Worm (Caenorhabditis elegans) whole organism, young adult: Measurements from ENCODE around the gene srlf-12.
A peak's percentile ranks its signal among the peaks of the same experiment; 100 is the strongest.

Source experiments
- B0019.2 ChIP-seq: fragments of 200-800 bp; sonication (Bioruptor generic); conservative IDR thresholded peaks from 2 replicates; pipeline ENCODE4 v1.3.6; 2022; ENCODE audit warnings: missing genetic modification reagents, missing genetic modification characterization, missing compliant biosample characterization
- F33H1.4 ChIP-seq: fragments of 200-800 bp; sonication (Bioruptor generic); IDR thresholded peaks from 2 replicates; pipeline ENCODE4 v1.3.6; 2022; ENCODE audit warnings: missing genetic modification reagents, missing genetic modification characterization, missing compliant biosample characterization
- F57A8.1 ChIP-seq: fragments of 200-800 bp; sonication (Bioruptor generic); optimal IDR thresholded peaks from 2 replicates; lab custom pipeline; 2018; ENCODE audit warnings: mild to moderate bottlenecking, missing genetic modification characterization, moderate library complexity, missing compliant biosample characterization
- K12H6.12 ChIP-seq: fragments of 200-800 bp; sonication (Bioruptor generic); optimal IDR thresholded peaks from 2 replicates; lab custom pipeline; 2018; ENCODE audit warnings: mild to moderate bottlenecking, missing genetic modification characterization, missing compliant biosample characterization
- T07F8.4 ChIP-seq: sonication (generic microtip); optimal IDR thresholded peaks from 2 replicates; lab custom pipeline; 2016; ENCODE audit warnings: mild to moderate bottlenecking, missing genetic modification characterization, moderate library complexity, missing compliant biosample characterization
- T26A5.8 ChIP-seq: sonication (generic microtip); optimal IDR thresholded peaks from 2 replicates; lab custom pipeline; 2016; ENCODE audit warnings: missing genetic modification characterization, missing compliant biosample characterization
- Y79H2A.3 ChIP-seq: fragments of 200-800 bp; sonication (Bioruptor generic); conservative IDR thresholded peaks from 2 replicates; pipeline ENCODE4 v1.3.6; 2022; ENCODE audit warnings: missing genetic modification reagents, missing genetic modification characterization, missing compliant biosample characterization
- Y95B8A.8 ChIP-seq: fragments of 200-800 bp; sonication (Bioruptor generic); IDR thresholded peaks from 2 replicates; pipeline ENCODE4 v1.3.6; 2022; ENCODE audit warnings: missing genetic modification reagents, missing genetic modification characterization, missing compliant biosample characterization
- ama-1 ChIP-seq, 3 experiments: fragments of 150-350 bp in 1 of 3; sonication (generic microtip) in 2 of 3; optimal IDR thresholded peaks; 2 replicates each; lab custom pipeline; 2014 to 2018; ENCODE audit warnings: missing biosample characterization in 2 of 3, missing genetic modification characterization in 2 of 3, missing genetic modification reagents in 2 of 3
- aptf-2 ChIP-seq: fragments of 200-800 bp; sonication (Bioruptor generic); conservative IDR thresholded peaks from 2 replicates; pipeline ENCODE4 v1.3.6; 2022; ENCODE audit warnings: missing genetic modification reagents, missing genetic modification characterization, missing compliant biosample characterization
- athp-1 ChIP-seq: sonication (generic microtip); optimal IDR thresholded peaks from 2 replicates; lab custom pipeline; 2017; ENCODE audit warnings: mild to moderate bottlenecking, missing genetic modification characterization, missing compliant biosample characterization
- cebp-2 ChIP-seq: fragments of 200-800 bp; sonication (Bioruptor generic); IDR thresholded peaks from 2 replicates; pipeline ENCODE4 v1.3.6; 2022; ENCODE audit warnings: missing genetic modification characterization, missing compliant biosample characterization
- ceh-40 ChIP-seq: fragments of 200-800 bp; sonication (Bioruptor generic); IDR thresholded peaks from 2 replicates; pipeline ENCODE4 v1.3.6; 2022; ENCODE audit warnings: missing genetic modification characterization, missing compliant biosample characterization
- egl-18 ChIP-seq: fragments of 200-800 bp; sonication (Bioruptor generic); IDR thresholded peaks from 2 replicates; pipeline ENCODE4 v1.3.6; 2022; ENCODE audit warnings: missing genetic modification reagents, missing genetic modification characterization, missing compliant biosample characterization
- ekl-4 ChIP-seq: fragments of 200-800 bp; sonication (Bioruptor generic); IDR thresholded peaks from 2 replicates; pipeline ENCODE4 v1.3.6; 2022; ENCODE audit warnings: missing genetic modification reagents, missing genetic modification characterization, missing compliant biosample characterization
- ets-4 ChIP-seq: fragments of 200-800 bp; sonication (Bioruptor generic); optimal IDR thresholded peaks from 2 replicates; lab custom pipeline; 2018; ENCODE audit warnings: mild to moderate bottlenecking, missing genetic modification characterization, missing compliant biosample characterization
- fkh-3 ChIP-seq: sonication (generic microtip); optimal IDR thresholded peaks from 2 replicates; lab custom pipeline; 2016; ENCODE audit warnings: mild to moderate bottlenecking, missing genetic modification characterization, missing compliant biosample characterization
- hlh-26 ChIP-seq: fragments of 200-800 bp; sonication (Bioruptor generic); conservative IDR thresholded peaks from 2 replicates; pipeline ENCODE4 v1.3.6; 2022; ENCODE audit warnings: missing genetic modification reagents, missing genetic modification characterization, missing compliant biosample characterization
- hmg-1.2 ChIP-seq: fragments of 200-800 bp; sonication (Bioruptor generic); IDR thresholded peaks from 2 replicates; pipeline ENCODE4 v1.3.6; 2022; ENCODE audit warnings: missing genetic modification reagents, missing genetic modification characterization, missing compliant biosample characterization
- lag-1 ChIP-seq: fragments of 200-800 bp; sonication (Bioruptor generic); IDR thresholded peaks from 2 replicates; pipeline ENCODE4 v1.3.6; 2022; ENCODE audit warnings: missing genetic modification reagents, missing genetic modification characterization, missing compliant biosample characterization
- lsl-1 ChIP-seq: fragments of 200-800 bp; sonication (Bioruptor generic); optimal IDR thresholded peaks from 2 replicates; lab custom pipeline; 2018; ENCODE audit warnings: mild to moderate bottlenecking, missing genetic modification characterization, moderate library complexity, missing compliant biosample characterization
- lsy-27 ChIP-seq: sonication (generic microtip); optimal IDR thresholded peaks from 2 replicates; lab custom pipeline; 2017; ENCODE audit warnings: missing genetic modification characterization, mild to moderate bottlenecking, missing compliant biosample characterization, antibody characterized with exemption, missing genotype, borderline replicate concordance; ENCODE audit not compliant: insufficient read depth
- nfya-1 ChIP-seq: sonication (generic microtip); optimal IDR thresholded peaks from 2 replicates; lab custom pipeline; 2017; ENCODE audit warnings: antibody characterized with exemption, missing compliant biosample characterization, missing genetic modification characterization, borderline replicate concordance; ENCODE audit not compliant: insufficient read depth
- nfya-2 ChIP-seq: fragments of 200-800 bp; sonication (Bioruptor generic); IDR thresholded peaks from 2 replicates; pipeline ENCODE4 v1.3.6; 2022; ENCODE audit warnings: missing genetic modification reagents, missing genetic modification characterization, missing compliant biosample characterization
- nhr-179 ChIP-seq: sonication (generic microtip); optimal IDR thresholded peaks from 2 replicates; lab custom pipeline; 2016; ENCODE audit warnings: mild to moderate bottlenecking, missing genetic modification characterization, missing compliant biosample characterization
- nhr-80 ChIP-seq: sonication (generic microtip); optimal IDR thresholded peaks from 2 replicates; lab custom pipeline; 2016; ENCODE audit warnings: missing genetic modification characterization, missing compliant biosample characterization
- nhr-90 ChIP-seq: sonication (generic microtip); optimal IDR thresholded peaks from 2 replicates; lab custom pipeline; 2016; ENCODE audit warnings: missing genotype, mild to moderate bottlenecking, missing genetic modification characterization, missing compliant biosample characterization
- rec-8 ChIP-seq, 2 experiments: sonication (generic microtip); optimal IDR thresholded peaks; 2 replicates each; lab custom pipeline; 2016; ENCODE audit warnings: mild to moderate bottlenecking in 2 of 2, missing genetic modification characterization in 2 of 2, missing genetic modification reagents in 2 of 2, missing genotype in 2 of 2, missing biosample characterization in 1 of 2, missing compliant biosample characterization in 1 of 2, moderate library complexity in 1 of 2
- repo-1 ChIP-seq: sonication (generic microtip); optimal IDR thresholded peaks from 2 replicates; lab custom pipeline; 2017; ENCODE audit warnings: mild to moderate bottlenecking, missing genetic modification characterization, missing compliant biosample characterization
- snpc-1.1 ChIP-seq: sonication (generic microtip); optimal IDR thresholded peaks from 2 replicates; lab custom pipeline; 2017; ENCODE audit warnings: missing genetic modification characterization, mild to moderate bottlenecking, missing compliant biosample characterization, antibody characterized with exemption, moderate library complexity, missing genotype, missing genetic modification reagents; ENCODE audit not compliant: insufficient read depth
- snpc-4 ChIP-seq, 5 experiments: fragments of 150-350 bp in 1 of 5; sonication (generic microtip) in 4 of 5; optimal IDR thresholded peaks; 2 replicates each; lab custom pipeline; 2014 to 2018; ENCODE audit warnings: missing genetic modification characterization in 5 of 5, missing biosample characterization in 3 of 5, antibody characterized with exemption in 2 of 5, mild to moderate bottlenecking in 2 of 5, missing compliant biosample characterization in 2 of 5, missing genotype in 2 of 5, moderate library complexity in 2 of 5, missing genetic modification reagents in 1 of 5
- zfh-2 ChIP-seq: fragments of 200-800 bp; sonication (Bioruptor generic); conservative IDR thresholded peaks from 2 replicates; pipeline ENCODE4 v1.3.6; 2022; ENCODE audit warnings: missing genetic modification reagents, missing genetic modification characterization, missing compliant biosample characterization
- ztf-3 ChIP-seq: fragments of 200-800 bp; sonication (Bioruptor generic); optimal IDR thresholded peaks from 2 replicates; lab custom pipeline; 2018; ENCODE audit warnings: mild to moderate bottlenecking, missing genetic modification characterization, missing compliant biosample characterization
- ztf-6 ChIP-seq: fragments of 200-800 bp; sonication (Bioruptor generic); IDR thresholded peaks from 2 replicates; pipeline ENCODE4 v1.3.6; 2022; ENCODE audit warnings: missing genetic modification reagents, missing genetic modification characterization, missing compliant biosample characterization

Gene srlf-12

DNA sequence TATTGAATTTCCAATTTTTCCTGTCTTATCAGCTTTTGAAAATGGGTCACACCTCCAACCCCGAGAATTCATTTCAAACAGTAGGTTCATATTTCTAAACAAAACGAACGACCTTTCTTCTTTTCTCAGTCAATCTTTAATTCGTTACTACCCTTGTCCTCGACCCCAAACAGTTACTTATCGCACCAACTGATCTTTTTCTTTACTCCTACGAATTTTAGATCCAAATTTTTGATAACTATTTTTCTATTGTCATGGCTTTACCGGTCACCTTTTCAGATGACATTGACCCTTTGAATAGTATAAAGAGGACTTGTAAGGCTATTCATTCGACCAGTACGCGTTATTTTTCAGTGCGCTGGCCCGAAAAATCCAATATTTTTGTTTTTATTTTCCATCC lies 24.2 kb upstream of the srlf-12 start:
- no peak for TF ChIP-seq rec-8 (tag; optimal IDR thresholded peaks at IDR 0.05; lab: Kevin White, UChicago)
- no peak for TF ChIP-seq lag-1 (GFP tag; lab: Robert Waterston, UW)
- no peak for TF ChIP-seq ztf-3 (GFP tag; lab: Kevin White, UChicago)
- TF ChIP-seq ekl-4 (GFP tag; lab: Robert Waterston, UW), result no peak
- no peak for TF ChIP-seq nhr-179 (tag; lab: Kevin White, UChicago)
- TF ChIP-seq repo-1 (tag; lab: Kevin White, UChicago), result no peak
- no peak for TF ChIP-seq lsl-1 (GFP tag; lab: Kevin White, UChicago)
- no peak for TF ChIP-seq hmg-1.2 (GFP tag; lab: Robert Waterston, UW)
- no peak for TF ChIP-seq egl-18 (GFP tag; lab: Robert Waterston, UW)
- TF ChIP-seq hlh-26, result no peak
- no peak for TF ChIP-seq F57A8.1 (GFP tag; lab: Kevin White, UChicago)
- no peak for TF ChIP-seq nfya-1 (tag; lab: Kevin White, UChicago)
- no peak for TF ChIP-seq B0019.2 (GFP tag; lab: Robert Waterston, UW)
- TF ChIP-seq, all 124 proteins: peak for 0

DNA sequence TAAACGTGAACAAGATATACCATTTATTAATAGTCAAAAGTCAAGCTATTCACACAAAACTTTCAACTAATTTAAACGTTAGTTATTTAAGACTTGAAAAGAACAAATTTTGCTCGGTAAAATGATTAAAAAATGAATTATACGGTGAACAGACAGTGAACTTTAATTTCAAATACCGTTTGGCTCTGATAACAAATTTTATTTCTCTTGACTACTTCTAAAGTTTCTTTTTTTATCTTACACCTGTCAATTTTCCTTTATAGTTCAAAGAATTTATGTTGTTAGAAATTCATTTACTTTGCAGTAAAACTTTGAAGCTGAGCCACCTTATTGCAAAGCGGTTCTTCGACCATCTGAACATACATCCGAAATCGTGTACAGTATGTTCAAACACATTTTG lies 23.5 kb upstream of the srlf-12 start, which contains the start of gene ZK593.3:
ZK593.3 (plus strand) TSS at position 301 of the 400 bp plus-strand sequence.
- TF ChIP-seq athp-1, result no peak
- TF ChIP-seq nhr-80, result peak; percentile 4

- TF ChIP-seq ets-4 (no peak), athp-1 (no peak), repo-1 (tag; lab: Kevin White, UChicago) (peak; percentile 59)
- TF ChIP-seq, all 124 proteins: peak for 1
Observed at ce11 chrIV:10913081-10913480, 21.2 kb upstream of the srlf-12 start, which contains the start of gene ZK593.2. Gene ZK593.2, plus strand, starts transcription at chrIV:10913381.

DNA sequence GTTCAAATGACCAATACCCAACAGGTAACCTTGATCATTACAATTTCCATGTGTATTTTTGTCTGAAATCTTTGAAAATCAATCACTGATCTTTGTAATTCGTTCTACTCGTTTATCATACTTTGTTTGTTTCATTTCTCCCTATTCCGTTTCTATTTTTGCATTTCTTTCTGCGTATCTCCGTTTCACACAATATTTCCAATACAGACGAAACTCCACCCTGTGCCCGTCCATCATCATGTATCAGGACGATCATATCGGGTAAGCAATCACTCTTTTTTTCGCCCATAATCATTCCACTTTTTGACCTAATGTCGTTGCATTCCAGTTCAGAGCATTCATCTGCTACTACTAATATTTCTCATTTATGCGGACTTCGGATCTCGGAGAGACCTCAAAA lies 17.8 kb upstream of the srlf-12 start, which contains the start of gene pyk-2:
pyk-2 (plus strand) TSS at position 206 of the 400 bp plus-strand sequence.
- TF ChIP-seq F33H1.4 (no peak), hmg-1.2 (GFP tag; lab: Robert Waterston, UW) (peak; percentile 62), zfh-2 (GFP tag; lab: Robert Waterston, UW) (no peak), nhr-80 (peak; percentile 91)

- no peak for TF ChIP-seq T07F8.4 (tag; lab: Kevin White, UChicago)
- no peak for TF ChIP-seq snpc-1.1 (tag; lab: Kevin White, UChicago)
- no peak for TF ChIP-seq ztf-6 (GFP tag; lab: Robert Waterston, UW)
- TF ChIP-seq T26A5.8 (tag; lab: Kevin White, UChicago), result no peak
- no peak for TF ChIP-seq ama-1 (optimal IDR thresholded peaks at IDR 0.05; lab: Kevin White, UChicago)
- TF ChIP-seq ama-1 (GFP tag; optimal IDR thresholded peaks at IDR 0.05; lab: Kevin White, UChicago), result no peak
- TF ChIP-seq ceh-40 (GFP tag; lab: Robert Waterston, UW), result no peak
- TF ChIP-seq F33H1.4, result no peak
- no peak for TF ChIP-seq Y95B8A.8 (GFP tag; lab: Robert Waterston, UW)
- TF ChIP-seq Y79H2A.3 (GFP tag; lab: Robert Waterston, UW), result no peak
- TF ChIP-seq K12H6.12 (tag; lab: Kevin White, UChicago), result no peak
- TF ChIP-seq snpc-4 (GFP tag; optimal IDR thresholded peaks at IDR 0.05; lab: Kevin White, UChicago), result no peak
- TF ChIP-seq snpc-4 (tag; optimal IDR thresholded peaks at IDR 0.05; lab: Kevin White, UChicago), result no peak
- no peak for TF ChIP-seq fkh-3 (tag; lab: Kevin White, UChicago)
- TF ChIP-seq aptf-2 (GFP tag; lab: Robert Waterston, UW), result no peak
- TF ChIP-seq nhr-90 (tag; lab: Kevin White, UChicago), result no peak
- no peak for TF ChIP-seq nfya-2
- TF ChIP-seq lsy-27 (tag; lab: Kevin White, UChicago), result no peak
- no peak for TF ChIP-seq cebp-2 (GFP tag; lab: Robert Waterston, UW)
Observed at ce11 chrIV:10909206-10909605, 17.3 kb upstream of the srlf-12 start, which contains the start of gene ZK596.2. Gene ZK596.2, minus strand, starts transcription at chrIV:10909306.
